Worm (Caenorhabditis elegans): ENCODE data around the gene C16E9.1.

DNA sequence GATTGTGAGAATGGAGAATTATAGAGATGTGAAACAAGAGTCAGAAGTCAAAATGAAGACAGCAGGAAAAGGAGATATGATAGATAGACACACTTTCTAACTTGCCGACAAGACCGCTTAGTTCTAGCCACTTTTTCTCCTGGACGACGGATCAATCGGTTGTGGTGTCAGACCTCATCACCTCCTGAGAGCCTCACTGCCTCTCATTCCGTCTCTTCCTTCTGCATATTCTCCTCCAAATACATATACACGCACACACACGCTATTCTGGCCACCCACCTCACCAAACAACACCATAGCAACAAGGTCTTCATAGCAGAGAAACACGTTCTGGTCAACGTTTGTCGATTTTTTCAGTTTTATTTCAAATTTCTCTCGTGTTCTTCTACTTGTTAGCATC lies 27.0 kb downstream of the C16E9.1 start, which contains the start of gene F01E11.3:
- no peak for TF ChIP-seq rcor-1 (GFP tag; IDR thresholded peaks at IDR 0.05)
- no peak for TF ChIP-seq nhr-120 (GFP tag; IDR thresholded peaks at IDR 0.05)

Data from whole organism, young adult.